Fruit fly (Drosophila melanogaster) whole organism, embryonic: ENCODE results near the gene ND-B17.

ENCODE experiments used
- C15 ChIP-seq: fragments of 200-800 bp; sonication (Bioruptor generic); IDR thresholded peaks from 3 replicates; pipeline ENCODE4 v1.3.6; 2022; ENCODE audit warnings: missing biosample characterization, missing genetic modification characterization
- CG10274 ChIP-seq: fragments of 200-800 bp; sonication (Bioruptor generic); optimal IDR thresholded peaks from 3 replicates; lab custom pipeline; 2017; ENCODE audit warnings: missing biosample characterization, mild to moderate bottlenecking, missing genetic modification characterization
- CG10366 ChIP-seq: fragments of 200-800 bp; sonication (Bioruptor generic); IDR thresholded peaks from 2 replicates; pipeline ENCODE4 v1.3.6; 2022; ENCODE audit warnings: missing biosample characterization, missing genetic modification characterization
- CG12071 ChIP-seq: fragments of 200-800 bp; sonication (Bioruptor generic); optimal IDR thresholded peaks from 3 replicates; lab custom pipeline; 2018; ENCODE audit warnings: missing biosample characterization, mild to moderate bottlenecking, missing genetic modification characterization
- CG12219 ChIP-seq: fragments of 200-800 bp; sonication (Bioruptor generic); optimal IDR thresholded peaks from 3 replicates; lab custom pipeline; 2018; ENCODE audit warnings: missing biosample characterization, mild to moderate bottlenecking, missing genetic modification characterization
- CG12299 ChIP-seq: fragments of 200-800 bp; sonication (Bioruptor generic); optimal IDR thresholded peaks from 2 replicates; lab custom pipeline; 2018; ENCODE audit warnings: missing biosample characterization, mild to moderate bottlenecking, missing genetic modification characterization
- CG1233 ChIP-seq: fragments of 200-800 bp; sonication (Bioruptor generic); optimal IDR thresholded peaks from 4 replicates; lab custom pipeline; 2018; ENCODE audit warnings: missing biosample characterization, mild to moderate bottlenecking, missing genetic modification characterization
- CG12769 ChIP-seq: fragments of 200-800 bp; sonication (Bioruptor generic); optimal IDR thresholded peaks from 2 replicates; lab custom pipeline; 2019; ENCODE audit warnings: missing biosample characterization, mild to moderate bottlenecking, missing genetic modification characterization, moderate library complexity
- CG13287 ChIP-seq: fragments of 200-800 bp; sonication (Bioruptor generic); IDR thresholded peaks from 2 replicates; pipeline ENCODE4 v1.3.6; 2022; ENCODE audit warnings: missing biosample characterization, missing genetic modification characterization; ENCODE audit not compliant: partially characterized antibody
- CG14014 ChIP-seq: fragments of 200-800 bp; sonication (Bioruptor generic); IDR thresholded peaks from 2 replicates; pipeline ENCODE4 v1.3.6; 2022; ENCODE audit warnings: missing biosample characterization, missing genetic modification characterization
- CG1529 ChIP-seq: fragments of 200-800 bp; sonication (Bioruptor generic); optimal IDR thresholded peaks from 3 replicates; lab custom pipeline; 2018; ENCODE audit warnings: missing biosample characterization, missing genetic modification characterization
- CG16863 ChIP-seq: fragments of 200-800 bp; sonication (Bioruptor generic); optimal IDR thresholded peaks from 3 replicates; lab custom pipeline; 2016; ENCODE audit warnings: missing biosample characterization, missing genetic modification characterization
- CG17612 ChIP-seq: fragments of 200-800 bp; sonication (Bioruptor generic); IDR thresholded peaks from 2 replicates; pipeline ENCODE4 v1.3.6; 2022; ENCODE audit warnings: missing biosample characterization, missing genetic modification characterization
- CG17912 ChIP-seq: fragments of 200-800 bp; sonication (Bioruptor generic); optimal IDR thresholded peaks from 2 replicates; lab custom pipeline; 2018; ENCODE audit warnings: missing biosample characterization, mild to moderate bottlenecking, missing genetic modification characterization
- CG18476 ChIP-seq: fragments of 200-800 bp; sonication (Bioruptor generic); optimal IDR thresholded peaks from 2 replicates; lab custom pipeline; 2016; ENCODE audit warnings: missing biosample characterization, mild to moderate bottlenecking, missing genetic modification characterization
- CG18619 ChIP-seq: fragments of 200-800 bp; sonication (Bioruptor generic); optimal IDR thresholded peaks from 3 replicates; lab custom pipeline; 2017; ENCODE audit warnings: missing biosample characterization, mild to moderate bottlenecking, missing genetic modification characterization
- CG31441 ChIP-seq: fragments of 200-800 bp; sonication (Bioruptor generic); IDR thresholded peaks from 2 replicates; pipeline ENCODE4 v1.3.6; 2022; ENCODE audit warnings: missing biosample characterization, missing genetic modification characterization
- CG3281 ChIP-seq: fragments of 200-800 bp; sonication (Bioruptor generic); optimal IDR thresholded peaks from 3 replicates; lab custom pipeline; 2017; ENCODE audit warnings: missing biosample characterization, mild to moderate bottlenecking, missing genetic modification characterization
- CG33557 ChIP-seq: fragments of 200-800 bp; sonication (Bioruptor generic); optimal IDR thresholded peaks from 2 replicates; lab custom pipeline; 2019; ENCODE audit warnings: missing biosample characterization, mild to moderate bottlenecking, missing genetic modification characterization, moderate library complexity
- CG6175 ChIP-seq: fragments of 200-800 bp; sonication (Bioruptor generic); IDR thresholded peaks from 3 replicates; pipeline ENCODE4 v1.3.6; 2022; ENCODE audit warnings: missing biosample characterization, missing genetic modification characterization
- CG9817 ChIP-seq: fragments of 200-800 bp; sonication (Bioruptor generic); optimal IDR thresholded peaks from 2 replicates; lab custom pipeline; 2018; ENCODE audit warnings: missing biosample characterization, mild to moderate bottlenecking, missing genetic modification characterization, moderate library complexity
- CG9932 ChIP-seq: fragments of 200-800 bp; sonication (Bioruptor generic); IDR thresholded peaks from 2 replicates; pipeline ENCODE4 v1.3.6; 2022; ENCODE audit warnings: missing biosample characterization, missing genetic modification characterization
- CkIIα-i1 ChIP-seq: fragments of 200-800 bp; sonication (Bioruptor generic); IDR thresholded peaks from 2 replicates; pipeline ENCODE4 v1.3.6; 2022; ENCODE audit warnings: missing biosample characterization, missing genetic modification characterization
- CrebB ChIP-seq: fragments of 200-800 bp; sonication (Bioruptor generic); optimal IDR thresholded peaks from 3 replicates; lab custom pipeline; 2018; ENCODE audit warnings: missing biosample characterization, mild to moderate bottlenecking, missing genetic modification characterization
- Dad ChIP-seq: fragments of 200-800 bp; sonication (Bioruptor generic); optimal IDR thresholded peaks from 3 replicates; lab custom pipeline; 2016; ENCODE audit warnings: missing biosample characterization, missing genetic modification characterization
- Gug ChIP-seq: fragments of 200-800 bp; sonication (Bioruptor generic); IDR thresholded peaks from 4 replicates; pipeline ENCODE4 v1.3.6; 2022; ENCODE audit warnings: missing biosample characterization, missing genetic modification characterization
- Sox100B ChIP-seq: fragments of 200-800 bp; sonication (Bioruptor generic); optimal IDR thresholded peaks from 3 replicates; lab custom pipeline; 2018; ENCODE audit warnings: missing biosample characterization, mild to moderate bottlenecking, missing genetic modification characterization
- ato ChIP-seq: fragments of 200-800 bp; sonication (Bioruptor generic); IDR thresholded peaks from 2 replicates; pipeline ENCODE4 v1.3.6; 2022; ENCODE audit warnings: missing biosample characterization, missing genetic modification characterization; ENCODE audit not compliant: partially characterized antibody
- bigmax ChIP-seq: fragments of 200-800 bp; sonication (Bioruptor generic); optimal IDR thresholded peaks from 2 replicates; lab custom pipeline; 2018; ENCODE audit warnings: missing biosample characterization, mild to moderate bottlenecking, missing genetic modification characterization
- crol ChIP-seq: fragments of 200-800 bp; sonication (Bioruptor generic); IDR thresholded peaks from 2 replicates; pipeline ENCODE4 v1.3.6; 2022; ENCODE audit warnings: missing biosample characterization, missing genetic modification characterization
- dmrt11E ChIP-seq: fragments of 200-800 bp; sonication (Bioruptor generic); optimal IDR thresholded peaks from 3 replicates; lab custom pipeline; 2018; ENCODE audit warnings: missing biosample characterization, mild to moderate bottlenecking, missing genetic modification characterization, moderate library complexity
- fd102C ChIP-seq: fragments of 200-800 bp; sonication (Bioruptor generic); optimal IDR thresholded peaks from 2 replicates; lab custom pipeline; 2018; ENCODE audit warnings: missing biosample characterization, mild to moderate bottlenecking, missing genetic modification characterization, moderate library complexity
- fd96Cb ChIP-seq: fragments of 200-800 bp; sonication (Bioruptor generic); optimal IDR thresholded peaks from 2 replicates; lab custom pipeline; 2018; ENCODE audit warnings: missing biosample characterization, mild to moderate bottlenecking, missing genetic modification characterization, moderate library complexity
- gcm ChIP-seq: fragments of 200-800 bp; sonication (Bioruptor generic); optimal IDR thresholded peaks from 2 replicates; lab custom pipeline; 2019; ENCODE audit warnings: missing biosample characterization, mild to moderate bottlenecking, missing genetic modification characterization, moderate library complexity
- grau ChIP-seq: fragments of 200-800 bp; optimal IDR thresholded peaks from 3 replicates; lab custom pipeline; 2019; ENCODE audit warnings: missing biosample characterization, mild to moderate bottlenecking, missing genetic modification characterization, moderate library complexity
- ham ChIP-seq: fragments of 200-800 bp; sonication (Bioruptor generic); IDR thresholded peaks from 2 replicates; pipeline ENCODE4 v1.3.6; 2022; ENCODE audit warnings: missing biosample characterization, missing genetic modification characterization
- hb ChIP-seq: fragments of 200-800 bp; sonication (Bioruptor generic); IDR thresholded peaks from 3 replicates; pipeline ENCODE4 v1.3.6; 2022; ENCODE audit warnings: missing biosample characterization, missing genetic modification characterization; ENCODE audit not compliant: partially characterized antibody
- hkb ChIP-seq, 2 experiments: fragments of 200-800 bp in 1 of 2; fragments of >200 bp in 1 of 2; sonication (Bioruptor generic) in 1 of 2; IDR thresholded peaks in 1 of 2; optimal IDR thresholded peaks in 1 of 2; 2 replicates each; pipeline versions ENCODE4 v1.3.6 to Lab custom; 2017 to 2022; ENCODE audit warnings: missing biosample characterization in 1 of 2, missing genetic modification characterization in 1 of 2
- hth ChIP-seq: fragments of >200 bp; optimal IDR thresholded peaks from 2 replicates; lab custom pipeline; 2017; ENCODE audit warnings: inconsistent platforms
- ind ChIP-seq: fragments of 200-800 bp; sonication (Bioruptor generic); optimal IDR thresholded peaks from 3 replicates; lab custom pipeline; 2016; ENCODE audit warnings: missing biosample characterization, missing genetic modification characterization
- lola ChIP-seq, 3 experiments: fragments of >200 bp in 2 of 3; fragments of 200-800 bp in 1 of 3; sonication (Bioruptor generic) in 1 of 3; optimal IDR thresholded peaks; 2 replicates each; lab custom pipeline; 2017 to 2019; ENCODE audit warnings: missing biosample characterization in 3 of 3, missing genetic modification characterization in 3 of 3, mild to moderate bottlenecking in 1 of 3, moderate library complexity in 1 of 3
- otp ChIP-seq: fragments of 200-800 bp; sonication (Bioruptor generic); IDR thresholded peaks from 3 replicates; pipeline ENCODE4, ENCODE4 v1.3.6; 2022; ENCODE audit warnings: missing biosample characterization, missing genetic modification characterization
- sd ChIP-seq: fragments of 200-800 bp; sonication (Bioruptor generic); optimal IDR thresholded peaks from 3 replicates; lab custom pipeline; 2018; ENCODE audit warnings: missing biosample characterization, mild to moderate bottlenecking, missing genetic modification characterization, moderate library complexity
- sna ChIP-seq: fragments of 200-800 bp; sonication (Bioruptor generic); IDR thresholded peaks from 2 replicates; pipeline ENCODE4 v1.3.6; 2022; ENCODE audit warnings: missing biosample characterization, missing genetic modification characterization; ENCODE audit not compliant: partially characterized antibody
- sob ChIP-seq: fragments of 200-800 bp; sonication (Bioruptor generic); IDR thresholded peaks from 2 replicates; pipeline ENCODE4 v1.3.6; 2022; ENCODE audit warnings: missing biosample characterization, missing genetic modification characterization
- stc ChIP-seq: fragments of 200-800 bp; sonication (Bioruptor generic); IDR thresholded peaks from 2 replicates; pipeline ENCODE4 v1.3.6; 2022; ENCODE audit warnings: missing biosample characterization, missing genetic modification characterization
- tap ChIP-seq: fragments of 200-800 bp; optimal IDR thresholded peaks from 3 replicates; lab custom pipeline; 2019; ENCODE audit warnings: missing biosample characterization, mild to moderate bottlenecking, missing genetic modification characterization, moderate library complexity
- tin ChIP-seq: fragments of 200-800 bp; sonication (Bioruptor generic); optimal IDR thresholded peaks from 3 replicates; lab custom pipeline; 2016; ENCODE audit warnings: missing biosample characterization, missing genetic modification characterization
- tx ChIP-seq: fragments of 200-800 bp; sonication (Bioruptor generic); optimal IDR thresholded peaks from 2 replicates; lab custom pipeline; 2016; ENCODE audit warnings: missing biosample characterization, missing genetic modification characterization
- wor ChIP-seq: fragments of 200-800 bp; sonication (Bioruptor generic); IDR thresholded peaks from 2 replicates; pipeline ENCODE4 v1.3.6; 2022; ENCODE audit warnings: missing biosample characterization, missing genetic modification characterization

The ND-B17 gene

DNA sequence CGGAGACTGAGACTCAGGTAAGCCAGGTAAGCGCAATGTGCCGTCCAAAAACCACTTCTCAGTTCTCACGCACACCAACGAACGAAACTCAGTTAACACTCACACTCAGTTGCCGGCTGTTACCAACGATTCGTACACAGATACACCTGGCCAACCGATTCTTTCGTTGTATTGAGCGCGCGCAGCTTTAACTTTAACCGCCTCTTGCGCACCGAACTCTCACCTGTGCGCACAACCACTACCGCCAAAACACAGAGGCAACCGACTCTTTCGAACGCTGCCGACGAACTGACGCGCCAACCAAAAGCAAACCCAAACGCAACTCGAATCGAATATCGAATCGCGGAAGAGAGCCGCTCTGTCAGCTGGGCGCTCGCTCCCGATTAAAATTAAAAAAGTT lies 11.6 kb upstream of the ND-B17 start, which contains the start of gene Gli (continued):
- peak; percentile 72 for TF ChIP-seq CG13287
- TF ChIP-seq tap (tag; lab: Kevin White, UChicago): peak; percentile 38
- peak; percentile 61 for TF ChIP-seq CG12071 (GFP tag; lab: Kevin White, UChicago)
- no peak for TF ChIP-seq sna
- no peak for TF ChIP-seq dmrt11E
- no peak for TF ChIP-seq CG3281 (GFP tag; lab: Kevin White, UChicago)
- peak; percentile 12 for TF ChIP-seq CG10274
- TF ChIP-seq fd96Cb (tag; lab: Kevin White, UChicago): no peak
- TF ChIP-seq CG31441 (GFP tag; lab: Robert Waterston, UW): no peak
- no peak for TF ChIP-seq hth (lab: Kevin White, UChicago)
- no peak for TF ChIP-seq ham
- TF ChIP-seq tin: no peak
- no peak for TF ChIP-seq crol (GFP tag; lab: Robert Waterston, UW)
- TF ChIP-seq tx (GFP tag; lab: Kevin White, UChicago): no peak
- no peak for TF ChIP-seq CG17912
- TF ChIP-seq CG6175 (GFP tag; lab: Robert Waterston, UW): peak; percentile 35; the same call in 1 of the 3 replicates
- no peak for TF ChIP-seq ind (GFP tag; lab: Kevin White, UChicago)
- TF ChIP-seq Sox100B (GFP tag; lab: Kevin White, UChicago): no peak
- peak; percentile 19 for TF ChIP-seq Dad
- no peak for TF ChIP-seq CG10366 (GFP tag; lab: Robert Waterston, UW)
- TF ChIP-seq ato (GFP tag; lab: Robert Waterston, UW): peak; percentile 77
- peak; percentile 45; the same call in 1 of the 4 replicates for TF ChIP-seq Gug
- TF ChIP-seq fd102C (GFP tag; lab: Kevin White, UChicago): peak; percentile 31
- no peak for TF ChIP-seq CG12299 (tag; lab: Kevin White, UChicago)
- TF ChIP-seq CG9932 (GFP tag; lab: Robert Waterston, UW): peak; percentile 39; the same call in 1 of the 2 replicates
- TF ChIP-seq lola (GFP tag; optimal IDR thresholded peaks at IDR 0.05; lab: Kevin White, UChicago): no peak
- no peak for TF ChIP-seq CkIIα-i1
- no peak for TF ChIP-seq CG1529 (GFP tag; lab: Kevin White, UChicago)
- 0 out of 2 replicates have a peak, but pooled peaks have one; percentile 12 for TF ChIP-seq CG14014 (GFP tag; lab: Robert Waterston, UW)
- TF ChIP-seq wor (GFP tag; lab: Robert Waterston, UW): no peak
- no peak for TF ChIP-seq CG16863
- TF ChIP-seq hb (GFP tag; lab: Robert Waterston, UW): no peak
- no peak for TF ChIP-seq gcm (GFP tag; lab: Kevin White, UChicago)
- TF ChIP-seq CG12219 (GFP tag; lab: Kevin White, UChicago): no peak
- TF ChIP-seq CG12769 (tag; lab: Kevin White, UChicago): no peak
- peak; percentile 65 for TF ChIP-seq CrebB (tag; lab: Kevin White, UChicago)
- no peak for TF ChIP-seq CG18476
- no peak for TF ChIP-seq CG1233 (GFP tag; lab: Kevin White, UChicago)
- no peak for TF ChIP-seq CG33557 (GFP tag; lab: Kevin White, UChicago)
- peak; percentile 78 for TF ChIP-seq otp (GFP tag; lab: Robert Waterston, UW)
- TF ChIP-seq hkb (optimal IDR thresholded peaks at IDR 0.05; lab: Kevin White, UChicago): no peak
- peak; percentile 56 for TF ChIP-seq hkb (GFP tag; IDR thresholded peaks at IDR 0.05; lab: Robert Waterston, UW)
- no peak for TF ChIP-seq CG17612 (GFP tag; lab: Robert Waterston, UW)
- TF ChIP-seq CG18619 (GFP tag; lab: Kevin White, UChicago): no peak
- peak; percentile 59; the same call in 1 of the 2 replicates for TF ChIP-seq sob (GFP tag; lab: Robert Waterston, UW)
- TF ChIP-seq C15 (GFP tag; lab: Robert Waterston, UW): no peak
- peak; percentile 17 for TF ChIP-seq bigmax
- peak; percentile 13 for TF ChIP-seq grau (tag; lab: Kevin White, UChicago)
- TF ChIP-seq stc (GFP tag; lab: Robert Waterston, UW): peak; percentile 33; the same call in 1 of the 2 replicates
- TF ChIP-seq CG9817 (tag; lab: Kevin White, UChicago): no peak
- TF ChIP-seq sd (tag; lab: Kevin White, UChicago): no peak
